Worm (Caenorhabditis elegans) whole organism, midembryonic: ENCODE results near the gene F40F8.11.

Experiments used
- T22C8.4 ChIP-seq: fragments of 200-800 bp; sonication (Bioruptor generic); IDR thresholded peaks from 2 replicates; pipeline ENCODE4 v1.3.6; 2022; ENCODE audit warnings: missing genetic modification characterization, missing compliant biosample characterization
- flt-1 ChIP-seq: fragments of 200-800 bp; sonication (Bioruptor generic); IDR thresholded peaks from 2 replicates; pipeline ENCODE4 v1.3.6; 2022; ENCODE audit warnings: missing genetic modification characterization, missing compliant biosample characterization
- klf-2 ChIP-seq: fragments of 200-800 bp; sonication (Bioruptor generic); conservative IDR thresholded peaks from 2 replicates; pipeline ENCODE4 v1.3.6; 2022; ENCODE audit warnings: missing genetic modification reagents, missing genetic modification characterization, missing compliant biosample characterization
- ztf-23 ChIP-seq: fragments of 200-800 bp; sonication (Bioruptor generic); IDR thresholded peaks from 2 replicates; pipeline ENCODE4 v1.3.6; 2022; ENCODE audit warnings: missing genetic modification reagents, missing genetic modification characterization, missing compliant biosample characterization
- ztf-29 ChIP-seq: fragments of 200-800 bp; sonication (Bioruptor generic); IDR thresholded peaks from 2 replicates; pipeline ENCODE4 v1.3.6; 2022; ENCODE audit warnings: missing genetic modification reagents, missing genetic modification characterization, missing compliant biosample characterization

DNA sequence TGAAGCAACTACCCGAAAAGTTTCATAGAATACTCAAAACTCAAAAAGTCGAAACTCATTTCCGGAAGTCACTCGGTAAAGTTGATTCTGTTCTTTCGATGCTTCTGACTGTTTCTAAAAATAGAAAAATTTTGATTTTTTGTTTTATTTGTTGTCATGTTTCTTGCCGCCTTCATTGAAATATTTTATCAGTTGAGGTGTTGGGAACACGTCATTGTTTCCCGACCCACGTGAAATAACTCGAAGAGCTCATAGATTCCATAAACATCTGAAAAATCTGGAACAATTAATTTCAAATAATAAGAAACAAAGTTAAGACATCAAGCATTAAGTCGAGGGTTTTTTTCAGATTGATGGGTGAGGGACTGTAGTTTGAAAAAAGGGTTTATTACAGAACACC, 22.6 kb upstream of the F40F8.11 start:
- no peak for TF ChIP-seq ztf-29
- TF ChIP-seq T22C8.4 (GFP tag; lab: Robert Waterston, UW) = no peak
- TF ChIP-seq flt-1 (GFP tag; lab: Robert Waterston, UW) = no peak
- no peak for TF ChIP-seq klf-2 (GFP tag; lab: Robert Waterston, UW)
- TF ChIP-seq ztf-23 = no peak
